Fruit fly (Drosophila melanogaster) whole organism, embryonic: ENCODE results near the gene CG4854.

Experiments used
- Atf-2 ChIP-seq: fragments of 200-800 bp; sonication (Bioruptor generic); optimal IDR thresholded peaks from 2 replicates; lab custom pipeline; 2016; ENCODE audit warnings: missing biosample characterization, missing genetic modification characterization
- BEAF-32 ChIP-seq: fragments of 200-800 bp; sonication (Bioruptor generic); optimal IDR thresholded peaks from 3 replicates; lab custom pipeline; 2017; ENCODE audit warnings: missing biosample characterization, missing genetic modification characterization, mild to moderate bottlenecking, moderate library complexity, missing genetic modification reagents
- CG10267 ChIP-seq: fragments of 200-800 bp; sonication (Bioruptor generic); optimal IDR thresholded peaks from 2 replicates; lab custom pipeline; 2018; ENCODE audit warnings: missing biosample characterization, mild to moderate bottlenecking, missing genetic modification characterization, moderate library complexity
- CG11560 ChIP-seq: fragments of 200-800 bp; sonication (Bioruptor generic); IDR thresholded peaks from 3 replicates; pipeline ENCODE4 v1.3.6; 2022; ENCODE audit warnings: missing biosample characterization, missing genetic modification characterization
- CG11695 ChIP-seq: fragments of 200-800 bp; sonication (Bioruptor generic); IDR thresholded peaks from 3 replicates; pipeline ENCODE4 v1.3.6; 2022; ENCODE audit warnings: missing biosample characterization, missing genetic modification characterization
- CG12071 ChIP-seq: fragments of 200-800 bp; sonication (Bioruptor generic); optimal IDR thresholded peaks from 3 replicates; lab custom pipeline; 2018; ENCODE audit warnings: missing biosample characterization, mild to moderate bottlenecking, missing genetic modification characterization
- CG12104 ChIP-seq: fragments of 200-800 bp; sonication (Bioruptor generic); optimal IDR thresholded peaks from 3 replicates; lab custom pipeline; 2016; ENCODE audit warnings: missing biosample characterization, missing genetic modification characterization
- CG13296 ChIP-seq: fragments of 200-800 bp; sonication (Bioruptor generic); optimal IDR thresholded peaks from 3 replicates; lab custom pipeline; 2018; ENCODE audit warnings: missing biosample characterization, mild to moderate bottlenecking, missing genetic modification characterization
- CG13624 ChIP-seq: fragments of 200-800 bp; sonication (Bioruptor generic); optimal IDR thresholded peaks from 2 replicates; lab custom pipeline; 2016; ENCODE audit warnings: missing biosample characterization, missing genetic modification characterization
- CG14710 ChIP-seq: fragments of 200-800 bp; sonication (Bioruptor generic); optimal IDR thresholded peaks from 3 replicates; lab custom pipeline; 2019; ENCODE audit warnings: missing biosample characterization, mild to moderate bottlenecking, missing genetic modification characterization, moderate library complexity
- CG16813 ChIP-seq: fragments of 200-800 bp; sonication (Bioruptor generic); IDR thresholded peaks from 3 replicates; pipeline ENCODE4 v1.3.6; 2022; ENCODE audit warnings: missing biosample characterization, missing genetic modification characterization; ENCODE audit not compliant: partially characterized antibody
- CG2875 ChIP-seq: fragments of 200-800 bp; sonication (Bioruptor generic); optimal IDR thresholded peaks from 2 replicates; lab custom pipeline; 2017; ENCODE audit warnings: missing biosample characterization, mild to moderate bottlenecking, missing genetic modification characterization, missing genetic modification reagents
- CG30403 ChIP-seq: fragments of 200-800 bp; sonication (Bioruptor generic); optimal IDR thresholded peaks from 3 replicates; lab custom pipeline; 2016; ENCODE audit warnings: missing biosample characterization, missing genetic modification characterization
- CG31441 ChIP-seq: fragments of 200-800 bp; sonication (Bioruptor generic); IDR thresholded peaks from 2 replicates; pipeline ENCODE4 v1.3.6; 2022; ENCODE audit warnings: missing biosample characterization, missing genetic modification characterization
- CG34422 ChIP-seq: fragments of 200-800 bp; sonication (Bioruptor generic); IDR thresholded peaks from 3 replicates; pipeline ENCODE4 v1.3.6; 2022; ENCODE audit warnings: missing biosample characterization, missing genetic modification characterization
- CG4282 ChIP-seq: fragments of 200-800 bp; sonication (Bioruptor generic); optimal IDR thresholded peaks from 2 replicates; lab custom pipeline; 2016; ENCODE audit warnings: missing biosample characterization, missing genetic modification characterization
- CG4617 ChIP-seq: fragments of 200-800 bp; sonication (Bioruptor generic); optimal IDR thresholded peaks from 3 replicates; lab custom pipeline; 2016; ENCODE audit warnings: missing biosample characterization, missing genetic modification characterization, borderline replicate concordance
- CG7839 ChIP-seq: fragments of 200-800 bp; sonication (Bioruptor generic); optimal IDR thresholded peaks from 3 replicates; lab custom pipeline; 2018; ENCODE audit warnings: missing biosample characterization, mild to moderate bottlenecking, missing genetic modification characterization, moderate library complexity
- CG8388 ChIP-seq: fragments of 200-800 bp; sonication (Bioruptor generic); optimal IDR thresholded peaks from 2 replicates; lab custom pipeline; 2019; ENCODE audit warnings: missing biosample characterization, mild to moderate bottlenecking, missing genetic modification characterization, moderate library complexity
- CG9932 ChIP-seq: fragments of 200-800 bp; sonication (Bioruptor generic); IDR thresholded peaks from 2 replicates; pipeline ENCODE4 v1.3.6; 2022; ENCODE audit warnings: missing biosample characterization, missing genetic modification characterization
- CkIIα-i1 ChIP-seq: fragments of 200-800 bp; sonication (Bioruptor generic); IDR thresholded peaks from 2 replicates; pipeline ENCODE4 v1.3.6; 2022; ENCODE audit warnings: missing biosample characterization, missing genetic modification characterization
- Dll ChIP-seq: fragments of 200-800 bp; sonication (Bioruptor generic); IDR thresholded peaks from 4 replicates; pipeline ENCODE4 v1.3.6; 2022; ENCODE audit warnings: missing biosample characterization, missing genetic modification characterization; ENCODE audit not compliant: partially characterized antibody
- Dp ChIP-seq: fragments of 200-800 bp; sonication (Bioruptor generic); optimal IDR thresholded peaks from 2 replicates; lab custom pipeline; 2018; ENCODE audit warnings: missing biosample characterization, mild to moderate bottlenecking, missing genetic modification characterization, moderate library complexity
- Ets65A ChIP-seq: fragments of 200-800 bp; sonication (Bioruptor generic); peaks from one replicate; lab custom pipeline; 2016; ENCODE audit warnings: missing biosample characterization, missing genetic modification characterization
- Ets97D ChIP-seq: fragments of 200-800 bp; sonication (Bioruptor generic); optimal IDR thresholded peaks from 3 replicates; lab custom pipeline; 2016; ENCODE audit warnings: missing biosample characterization, missing genetic modification characterization
- Fer1 ChIP-seq: fragments of 200-800 bp; sonication (Bioruptor generic); optimal IDR thresholded peaks from 2 replicates; lab custom pipeline; 2017; ENCODE audit warnings: missing biosample characterization, mild to moderate bottlenecking, missing genetic modification characterization
- Fer2 ChIP-seq: fragments of 200-800 bp; sonication (Bioruptor generic); optimal IDR thresholded peaks from 2 replicates; lab custom pipeline; 2018; ENCODE audit warnings: missing biosample characterization, mild to moderate bottlenecking, missing genetic modification characterization, moderate library complexity
- H15 ChIP-seq: fragments of 200-800 bp; sonication (Bioruptor generic); IDR thresholded peaks from 3 replicates; pipeline ENCODE4 v1.3.6; 2022; ENCODE audit warnings: missing biosample characterization, missing genetic modification characterization
- Hand ChIP-seq: fragments of 200-800 bp; sonication (Bioruptor generic); optimal IDR thresholded peaks from 2 replicates; lab custom pipeline; 2017; ENCODE audit warnings: mild to moderate bottlenecking, missing biosample characterization, missing genetic modification reagents, missing genetic modification characterization
- HmgZ ChIP-seq: fragments of 200-800 bp; sonication (Bioruptor generic); optimal IDR thresholded peaks from 2 replicates; lab custom pipeline; 2018; ENCODE audit warnings: missing biosample characterization, mild to moderate bottlenecking, missing genetic modification characterization
- Hr51 ChIP-seq, 2 experiments: fragments of 200-800 bp; sonication (Bioruptor generic); optimal IDR thresholded peaks; 2 replicates in 1 of 2; 3 replicates in 1 of 2; lab custom pipeline; 2016 to 2018; ENCODE audit warnings: missing biosample characterization in 2 of 2, missing genetic modification characterization in 2 of 2, mild to moderate bottlenecking in 1 of 2, moderate library complexity in 1 of 2
- Med ChIP-seq: fragments of 200-800 bp; sonication (Bioruptor generic); peaks from one replicate; lab custom pipeline; 2016; ENCODE audit warnings: missing biosample characterization, missing genetic modification characterization, mild to moderate bottlenecking, inconsistent platforms, moderate library complexity
- NFAT ChIP-seq: fragments of 200-800 bp; sonication (Bioruptor generic); IDR thresholded peaks from 2 replicates; pipeline ENCODE4 v1.3.6; 2022; ENCODE audit warnings: missing biosample characterization, missing genetic modification characterization
- Nf-YA ChIP-seq: fragments of 200-800 bp; sonication (Bioruptor generic); IDR thresholded peaks from 2 replicates; pipeline ENCODE4 v1.3.6; 2022; ENCODE audit warnings: missing biosample characterization, missing genetic modification characterization
- Sin3A ChIP-seq: fragments of >200 bp; optimal IDR thresholded peaks from 2 replicates; lab custom pipeline; 2018
- abd-A ChIP-seq: fragments of 200-800 bp; sonication (Bioruptor generic); optimal IDR thresholded peaks from 3 replicates; lab custom pipeline; 2019; ENCODE audit warnings: missing biosample characterization, mild to moderate bottlenecking, missing genetic modification characterization, moderate library complexity
- ac ChIP-seq: fragments of 200-800 bp; sonication (Bioruptor generic); optimal IDR thresholded peaks from 3 replicates; lab custom pipeline; 2017; ENCODE audit warnings: missing biosample characterization, mild to moderate bottlenecking, missing genetic modification characterization
- ato ChIP-seq: fragments of 200-800 bp; sonication (Bioruptor generic); IDR thresholded peaks from 2 replicates; pipeline ENCODE4 v1.3.6; 2022; ENCODE audit warnings: missing biosample characterization, missing genetic modification characterization; ENCODE audit not compliant: partially characterized antibody
- az2 ChIP-seq: fragments of 200-800 bp; sonication (Bioruptor generic); optimal IDR thresholded peaks from 3 replicates; lab custom pipeline; 2016; ENCODE audit warnings: missing biosample characterization, missing genetic modification characterization
- dimm ChIP-seq: fragments of 200-800 bp; sonication (Bioruptor generic); IDR thresholded peaks from 2 replicates; pipeline ENCODE4 v1.3.6; 2022; ENCODE audit warnings: missing biosample characterization, missing genetic modification characterization
- insv ChIP-seq, 2 experiments: fragments of 200-800 bp; sonication (Bioruptor generic); optimal IDR thresholded peaks; 3 replicates each; lab custom pipeline; 2016 to 2018; ENCODE audit warnings: missing biosample characterization in 2 of 2, missing genetic modification characterization in 2 of 2
- inv ChIP-seq: fragments of 200-800 bp; sonication (Bioruptor generic); IDR thresholded peaks from 2 replicates; pipeline ENCODE4 v1.3.6; 2022; ENCODE audit warnings: missing biosample characterization, missing genetic modification characterization; ENCODE audit not compliant: partially characterized antibody
- mam ChIP-seq: fragments of 200-800 bp; sonication (Bioruptor generic); optimal IDR thresholded peaks from 3 replicates; lab custom pipeline; 2016; ENCODE audit warnings: missing biosample characterization, missing genetic modification characterization
- mld ChIP-seq: fragments of 200-800 bp; sonication (Bioruptor generic); IDR thresholded peaks from 3 replicates; pipeline ENCODE4 v1.3.6; 2022; ENCODE audit warnings: missing biosample characterization, missing genetic modification characterization; ENCODE audit not compliant: partially characterized antibody
- nerfin-1 ChIP-seq: fragments of 200-800 bp; sonication (Bioruptor generic); optimal IDR thresholded peaks from 3 replicates; lab custom pipeline; 2019; ENCODE audit warnings: missing biosample characterization, mild to moderate bottlenecking, missing genetic modification characterization, moderate library complexity
- nmo ChIP-seq: fragments of 200-800 bp; sonication (Bioruptor generic); optimal IDR thresholded peaks from 2 replicates; lab custom pipeline; 2018; ENCODE audit warnings: missing biosample characterization, mild to moderate bottlenecking, missing genetic modification characterization, moderate library complexity
- sug ChIP-seq: fragments of 200-800 bp; optimal IDR thresholded peaks from 2 replicates; lab custom pipeline; 2019; ENCODE audit warnings: missing biosample characterization, mild to moderate bottlenecking, missing genetic modification characterization, moderate library complexity
- trem ChIP-seq: fragments of 200-800 bp; optimal IDR thresholded peaks from 3 replicates; lab custom pipeline; 2019; ENCODE audit warnings: missing biosample characterization, mild to moderate bottlenecking, missing genetic modification characterization, moderate library complexity
- vfl ChIP-seq: fragments of 200-800 bp; sonication (Bioruptor generic); optimal IDR thresholded peaks from 2 replicates; lab custom pipeline; 2016; ENCODE audit warnings: missing biosample characterization, missing genetic modification characterization
- wdn ChIP-seq: fragments of 200-800 bp; sonication (Bioruptor generic); IDR thresholded peaks from 2 replicates; pipeline ENCODE4 v1.3.6; 2022; ENCODE audit warnings: missing biosample characterization, missing genetic modification characterization
- wor ChIP-seq: fragments of 200-800 bp; sonication (Bioruptor generic); IDR thresholded peaks from 2 replicates; pipeline ENCODE4 v1.3.6; 2022; ENCODE audit warnings: missing biosample characterization, missing genetic modification characterization

Gene CG4854

DNA sequence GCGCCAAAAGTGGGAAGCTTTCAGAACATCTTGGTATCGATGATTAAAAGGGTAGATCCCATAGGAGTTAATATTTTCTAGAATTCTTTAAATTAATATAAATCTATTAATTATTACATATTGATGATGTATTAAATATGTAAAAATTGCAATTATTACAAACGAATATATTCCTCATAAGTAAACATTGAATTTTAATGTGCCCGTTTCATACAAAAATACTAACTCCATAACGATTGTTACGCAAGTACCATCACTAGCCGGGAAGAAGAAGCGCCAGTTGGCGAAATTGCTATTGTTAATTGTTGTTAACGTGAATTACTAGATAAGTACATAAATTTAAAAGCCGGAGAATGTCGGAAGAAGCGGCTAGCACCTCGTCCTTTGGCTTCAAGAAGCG is 29.6 kb downstream of the CG4854 start, which contains the start of gene mdlc (continued):
- TF ChIP-seq Atf-2 (GFP tag; lab: Kevin White, UChicago): no peak
- peak; percentile 55; the same call in 1 of the 2 replicates for TF ChIP-seq CG9932 (GFP tag; lab: Robert Waterston, UW)
- peak; percentile 84 for TF ChIP-seq Ets65A (GFP tag; lab: Kevin White, UChicago)
- no peak for TF ChIP-seq vfl (GFP tag; lab: Kevin White, UChicago)
- TF ChIP-seq CkIIα-i1 (GFP tag; lab: Robert Waterston, UW): no peak
- peak; percentile 22 for TF ChIP-seq CG30403 (GFP tag; lab: Kevin White, UChicago)
- peak; percentile 47; the same call in 1 of the 2 replicates for TF ChIP-seq inv
- TF ChIP-seq CG12104 (GFP tag; lab: Kevin White, UChicago): peak; percentile 2
- TF ChIP-seq Fer1 (GFP tag; lab: Kevin White, UChicago): no peak
- TF ChIP-seq CG7839 (tag; lab: Kevin White, UChicago): peak; percentile 15
- no peak for TF ChIP-seq nerfin-1 (tag; lab: Kevin White, UChicago)
- peak; percentile 8 for TF ChIP-seq Ets97D (GFP tag; lab: Kevin White, UChicago)
- no peak for TF ChIP-seq Nf-YA (GFP tag; lab: Robert Waterston, UW)
- TF ChIP-seq CG11560 (tag; lab: Robert Waterston, UW): no peak
- no peak for TF ChIP-seq CG13624 (GFP tag; lab: Kevin White, UChicago)
- TF ChIP-seq Hr51 (GFP tag; optimal IDR thresholded peaks at IDR 0.05; lab: Kevin White, UChicago): peak in 1 of 2 experiments; percentile 16
- TF ChIP-seq wdn (GFP tag; lab: Robert Waterston, UW): no peak
- TF ChIP-seq CG2875 (GFP tag; lab: Kevin White, UChicago): no peak
- TF ChIP-seq Dp (GFP tag; lab: Kevin White, UChicago): peak; percentile 57
- no peak for TF ChIP-seq ac
- no peak for TF ChIP-seq H15 (GFP tag; lab: Robert Waterston, UW)
- no peak for TF ChIP-seq CG8388 (GFP tag; lab: Kevin White, UChicago)
- TF ChIP-seq ato (GFP tag; lab: Robert Waterston, UW): no peak
- no peak for TF ChIP-seq wor (GFP tag; lab: Robert Waterston, UW)
- TF ChIP-seq Dll (GFP tag; lab: Robert Waterston, UW): peak; percentile 75
- TF ChIP-seq az2 (GFP tag; lab: Kevin White, UChicago): peak; percentile 5
- peak; percentile 51 for TF ChIP-seq Sin3A (lab: Kevin White, UChicago)
- peak; percentile 71 for TF ChIP-seq BEAF-32
- no peak for TF ChIP-seq mld
- TF ChIP-seq mam (GFP tag; lab: Kevin White, UChicago): peak; percentile 13
- TF ChIP-seq CG14710 (tag; lab: Kevin White, UChicago): peak; percentile 40
- TF ChIP-seq CG16813 (GFP tag; lab: Robert Waterston, UW): peak; percentile 71
- TF ChIP-seq insv (GFP tag; optimal IDR thresholded peaks at IDR 0.05; lab: Kevin White, UChicago): no peak
- TF ChIP-seq CG13296 (GFP tag; lab: Kevin White, UChicago): no peak
- no peak for TF ChIP-seq NFAT (GFP tag; lab: Robert Waterston, UW)
- no peak for TF ChIP-seq CG12071
- TF ChIP-seq CG10267: peak; percentile 15
- peak; percentile 39 for TF ChIP-seq sug
- TF ChIP-seq abd-A (tag; lab: Kevin White, UChicago): peak; percentile 46
- no peak for TF ChIP-seq dimm (GFP tag; lab: Robert Waterston, UW)
- no peak for TF ChIP-seq CG4282
- TF ChIP-seq HmgZ (tag; lab: Kevin White, UChicago): peak; percentile 21
- TF ChIP-seq CG34422 (GFP tag; lab: Robert Waterston, UW): peak; percentile 78; the same call in 1 of the 3 replicates
- TF ChIP-seq CG31441 (GFP tag; lab: Robert Waterston, UW): peak; percentile 31; the same call in 1 of the 2 replicates
- peak; percentile 70 for TF ChIP-seq nmo (GFP tag; lab: Kevin White, UChicago)
- peak; percentile 29 for TF ChIP-seq CG4617
- TF ChIP-seq Fer2 (tag; lab: Kevin White, UChicago): no peak
- peak; percentile 35 for TF ChIP-seq trem (tag; lab: Kevin White, UChicago)
- no peak for TF ChIP-seq CG11695 (GFP tag; lab: Robert Waterston, UW)
- no peak for TF ChIP-seq Hand
- TF ChIP-seq Med: peak; percentile 63
